Fruit fly (Drosophila melanogaster): ENCODE data around the gene CG43815.

The CG43815 gene

DNA sequence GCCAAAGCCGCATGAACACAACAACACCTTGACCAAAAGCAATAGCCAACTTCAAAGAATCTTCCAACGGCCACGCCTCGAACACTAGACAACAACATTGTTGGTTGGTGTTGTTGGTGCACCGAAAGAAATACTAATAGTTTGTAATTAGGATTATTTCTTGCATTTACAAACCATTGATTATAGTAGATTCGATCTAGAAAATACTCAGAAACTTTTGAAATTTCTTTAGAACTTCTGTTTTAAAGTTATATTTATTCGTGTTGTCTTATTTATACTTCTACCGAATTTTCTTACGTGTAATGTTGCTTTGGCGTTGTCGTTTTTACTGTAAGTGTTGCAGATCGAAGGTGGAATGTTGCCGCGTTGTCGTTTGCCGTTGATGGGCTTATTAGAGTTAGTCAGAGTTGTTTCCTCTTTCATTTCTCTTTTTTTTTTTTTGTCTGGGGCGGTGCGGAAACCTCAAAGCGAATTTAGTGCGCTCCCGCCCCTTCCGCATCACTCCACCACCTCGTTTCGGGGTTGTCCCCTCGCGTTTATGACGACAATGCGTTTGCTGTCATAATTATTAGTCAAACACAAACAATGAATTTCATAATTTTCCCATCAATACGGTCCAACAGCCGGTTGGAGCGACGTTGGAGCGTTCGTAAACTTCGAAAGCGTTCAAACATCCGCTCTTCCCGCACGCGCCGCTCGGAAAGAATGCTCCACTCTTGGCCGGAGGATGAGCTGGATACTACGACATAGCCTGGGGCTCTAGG is at the start of gene CG43815:
CG43815 (plus strand) TSS at position 532 of the 764 bp plus-strand sequence.
- TF ChIP-seq Pif1B (GFP tag; optimal IDR thresholded peaks at IDR 0.05) (no peak), rn (GFP tag; IDR thresholded peaks at IDR 0.05) (no peak), CG17806 (tag; optimal IDR thresholded peaks at IDR 0.05) (peak; percentile 27), CG9948 (tag; optimal IDR thresholded peaks at IDR 0.05) (peak; percentile 24), CG34367 (tag; optimal IDR thresholded peaks at IDR 0.05) (peak; percentile 8), CG8301 (tag; optimal IDR thresholded peaks at IDR 0.05) (peak; percentile 46), CG14655 (GFP tag; optimal IDR thresholded peaks at IDR 0.05) (peak; percentile 60)

DNA sequence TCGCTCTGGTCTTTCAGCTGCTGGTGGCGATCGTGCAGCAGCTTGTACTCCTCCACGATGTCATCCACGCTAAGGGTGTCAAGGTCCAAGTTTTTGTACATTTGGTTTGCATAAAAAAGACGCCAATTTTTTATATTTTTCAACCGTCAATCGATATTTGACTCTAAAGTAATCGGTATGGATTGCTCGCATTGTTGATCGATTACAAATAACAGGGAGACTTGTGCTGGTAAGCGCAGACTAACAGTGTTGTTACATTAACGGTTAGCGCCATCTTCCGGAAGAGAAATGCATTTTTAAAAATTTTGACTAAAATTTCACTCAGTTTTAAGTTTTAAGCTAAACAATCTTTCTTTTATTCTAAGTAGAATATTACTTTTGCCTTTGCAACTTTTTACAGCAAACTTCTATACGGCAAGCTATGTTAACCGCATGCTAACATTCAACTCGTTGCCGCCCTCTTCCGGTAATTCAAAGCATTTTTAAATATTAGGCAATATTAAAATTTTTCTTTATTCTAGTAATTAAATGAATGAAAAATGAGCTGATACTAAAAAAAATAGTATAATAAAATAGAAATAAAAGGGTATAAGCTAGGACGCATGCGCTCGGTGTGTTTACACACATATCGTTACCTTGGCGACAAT is 45.7 kb upstream of the CG43815 start, which contains the start of the genes Spindly and IFT57:
Spindly (minus strand) TSS at position 132 of the 647 bp plus-strand sequence.
IFT57 (plus strand) TSS at position 604 of the 647 bp plus-strand sequence.
- TF ChIP-seq Pif1A (GFP tag; optimal IDR thresholded peaks at IDR 0.05) = no peak
- no peak for TF ChIP-seq D1 (tag; optimal IDR thresholded peaks at IDR 0.05)
- no peak for TF ChIP-seq rn (GFP tag; IDR thresholded peaks at IDR 0.05)
- no peak for TF ChIP-seq CG4496 (GFP tag; IDR thresholded peaks at IDR 0.05)
- no peak for TF ChIP-seq CG14655 (GFP tag; optimal IDR thresholded peaks at IDR 0.05)
- TF ChIP-seq gl (tag; optimal IDR thresholded peaks at IDR 0.05) = no peak
- no peak for TF ChIP-seq CG13204 (GFP tag; optimal IDR thresholded peaks at IDR 0.05)
- no peak for TF ChIP-seq CG9948 (tag; optimal IDR thresholded peaks at IDR 0.05)
- TF ChIP-seq CG17806 (tag; optimal IDR thresholded peaks at IDR 0.05) = no peak
- no peak for TF ChIP-seq Ets98B (GFP tag; IDR thresholded peaks at IDR 0.05)
- TF ChIP-seq CG8159 (tag; optimal IDR thresholded peaks at IDR 0.05) = no peak
- no peak for TF ChIP-seq CG12605 (GFP tag; IDR thresholded peaks at IDR 0.05)
- TF ChIP-seq CG10348 (GFP tag; IDR thresholded peaks at IDR 0.05) = no peak
- no peak for TF ChIP-seq CG32121 (GFP tag; IDR thresholded peaks at IDR 0.05)
- no peak for TF ChIP-seq Snoo (tag; optimal IDR thresholded peaks at IDR 0.05)
- no peak for TF ChIP-seq EcR (GFP tag; optimal IDR thresholded peaks at IDR 0.05)

DNA sequence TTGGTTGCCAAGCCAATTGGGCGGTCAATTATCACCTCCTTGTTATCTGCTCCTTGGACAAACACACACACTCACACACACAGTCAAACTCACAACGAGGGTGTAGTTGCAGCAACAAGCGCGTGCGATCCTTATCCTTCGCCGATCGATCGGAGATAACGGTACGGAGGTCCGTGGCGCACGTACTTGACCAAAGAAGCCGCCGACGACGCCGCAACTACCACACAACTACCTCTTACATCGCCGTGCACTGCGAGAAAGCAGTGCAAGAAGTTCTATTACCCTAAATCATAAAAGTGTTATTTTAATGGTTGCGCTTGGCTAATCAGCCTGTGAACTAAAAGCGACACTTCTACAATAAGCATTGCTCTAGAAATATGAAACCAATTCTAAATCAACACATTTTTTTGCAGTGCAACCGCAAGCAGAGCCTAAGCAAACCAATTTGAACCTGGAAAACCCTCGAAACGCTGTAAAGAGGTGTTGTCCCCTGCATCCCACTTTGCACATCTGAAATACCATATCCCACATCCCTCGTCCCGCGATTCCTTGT is 43.0 kb upstream of the CG43815 start:
- TF ChIP-seq CG8159 (tag; optimal IDR thresholded peaks at IDR 0.05) (peak; percentile 41), CG34367 (tag; optimal IDR thresholded peaks at IDR 0.05) (peak; percentile 23), CG17806 (tag; optimal IDR thresholded peaks at IDR 0.05) (peak; percentile 22), CG15710 (tag; optimal IDR thresholded peaks at IDR 0.05) (peak; percentile 21), CG13204 (GFP tag; optimal IDR thresholded peaks at IDR 0.05) (no peak), CG10348 (GFP tag; IDR thresholded peaks at IDR 0.05) (no peak), EcR (GFP tag; optimal IDR thresholded peaks at IDR 0.05) (no peak), CG32121 (GFP tag; IDR thresholded peaks at IDR 0.05) (no peak), Snoo (tag; optimal IDR thresholded peaks at IDR 0.05) (peak; percentile 10), CG9948 (tag; optimal IDR thresholded peaks at IDR 0.05) (peak; percentile 29), CG14655 (GFP tag; optimal IDR thresholded peaks at IDR 0.05) (peak; percentile 44), CG4496 (GFP tag; IDR thresholded peaks at IDR 0.05) (peak; percentile 57; the same call in 2 of the 3 replicates), Ets98B (GFP tag; IDR thresholded peaks at IDR 0.05) (no peak), Pif1B (GFP tag; optimal IDR thresholded peaks at IDR 0.05) (no peak), D1 (tag; optimal IDR thresholded peaks at IDR 0.05) (no peak), CG12605 (GFP tag; IDR thresholded peaks at IDR 0.05) (0 out of 2 replicates have a peak, but pooled peaks have one; percentile 15), fd96Ca (GFP tag; IDR thresholded peaks at IDR 0.05) (peak; percentile 61; the same call in 2 of the 3 replicates)

DNA sequence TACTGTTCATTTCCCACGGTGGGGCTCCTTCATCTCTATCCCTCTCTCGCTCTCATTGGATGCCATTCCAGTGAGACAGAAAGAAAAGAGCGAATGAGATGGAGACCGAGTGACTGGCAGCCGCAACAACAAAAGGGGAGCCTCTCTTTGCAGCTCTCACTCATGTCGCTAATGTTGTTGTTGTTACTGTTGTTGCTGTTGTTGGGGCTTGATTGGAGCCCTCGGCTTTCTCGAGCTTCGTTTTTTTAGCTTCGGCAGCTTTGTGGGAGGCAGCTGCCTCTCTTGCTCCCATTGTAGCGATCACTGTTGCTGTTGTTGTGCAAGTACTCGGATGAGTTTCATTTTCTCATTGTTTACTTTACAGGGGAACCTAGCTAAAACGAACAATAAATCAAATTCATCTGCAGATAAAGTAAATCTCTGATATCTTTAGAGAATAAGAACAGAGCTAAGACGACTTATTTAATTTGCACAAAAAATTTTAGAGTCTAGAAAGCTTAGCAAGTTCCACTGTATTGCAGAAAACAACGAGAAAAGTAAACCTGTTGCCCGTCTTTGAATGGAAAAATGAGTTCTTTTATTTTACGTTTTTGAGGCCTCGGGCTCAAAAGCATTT is 41.7 kb upstream of the CG43815 start:
- TF ChIP-seq CG8159 (tag; optimal IDR thresholded peaks at IDR 0.05) (peak; percentile 89), Snoo (tag; optimal IDR thresholded peaks at IDR 0.05) (peak; percentile 90), CG8301 (tag; optimal IDR thresholded peaks at IDR 0.05) (peak; percentile 82), gl (tag; optimal IDR thresholded peaks at IDR 0.05) (peak; percentile 47), CG4496 (GFP tag; IDR thresholded peaks at IDR 0.05) (peak; percentile 93), fd96Ca (GFP tag; IDR thresholded peaks at IDR 0.05) (peak; percentile 89), CG17806 (tag; optimal IDR thresholded peaks at IDR 0.05) (peak; percentile 87), CG10348 (GFP tag; IDR thresholded peaks at IDR 0.05) (no peak), CG34367 (tag; optimal IDR thresholded peaks at IDR 0.05) (peak; percentile 85), CG13204 (GFP tag; optimal IDR thresholded peaks at IDR 0.05) (peak; percentile 48), rn (GFP tag; IDR thresholded peaks at IDR 0.05) (peak; percentile 74), CG9948 (tag; optimal IDR thresholded peaks at IDR 0.05) (peak; percentile 81), EcR (GFP tag; optimal IDR thresholded peaks at IDR 0.05) (peak; percentile 12), CG14655 (GFP tag; optimal IDR thresholded peaks at IDR 0.05) (peak; percentile 87), CG12605 (GFP tag; IDR thresholded peaks at IDR 0.05) (peak; percentile 85), D1 (tag; optimal IDR thresholded peaks at IDR 0.05) (peak; percentile 12), CG32121 (GFP tag; IDR thresholded peaks at IDR 0.05) (peak; percentile 80), CG15710 (tag; optimal IDR thresholded peaks at IDR 0.05) (peak; percentile 90), Pif1A (GFP tag; optimal IDR thresholded peaks at IDR 0.05) (peak; percentile 90), Ets98B (GFP tag; IDR thresholded peaks at IDR 0.05) (peak; percentile 85), Pif1B (GFP tag; optimal IDR thresholded peaks at IDR 0.05) (peak; percentile 86)
